Worm (Caenorhabditis elegans) whole organism, early embryonic: ENCODE results near the gene clec-79.

Source experiments
- ama-1 ChIP-seq: fragments of 150-350 bp; optimal IDR thresholded peaks from 2 replicates; lab custom pipeline; 2014
- ceh-13 ChIP-seq: fragments of 200-800 bp; sonication (Bioruptor generic); optimal IDR thresholded peaks from 2 replicates; lab custom pipeline; 2018; ENCODE audit warnings: mild to moderate bottlenecking, missing genetic modification characterization, missing compliant biosample characterization
- ceh-36 ChIP-seq: sonication (generic microtip); optimal IDR thresholded peaks from 2 replicates; lab custom pipeline; 2016; ENCODE audit warnings: missing genetic modification characterization, inconsistent platforms, missing compliant biosample characterization
- flt-1 ChIP-seq: fragments of 200-800 bp; sonication (Bioruptor generic); IDR thresholded peaks from 2 replicates; pipeline ENCODE4 v1.3.6; 2022; ENCODE audit warnings: missing genetic modification characterization, missing compliant biosample characterization
- sea-1 ChIP-seq: fragments of 200-800 bp; sonication (Bioruptor generic); conservative IDR thresholded peaks from 2 replicates; pipeline ENCODE4 v1.3.6; 2022; ENCODE audit warnings: missing genetic modification characterization, missing compliant biosample characterization
- tbx-11 ChIP-seq: fragments of 200-800 bp; sonication (Bioruptor generic); IDR thresholded peaks from 2 replicates; pipeline ENCODE4 v1.3.6; 2022; ENCODE audit warnings: missing genetic modification characterization, missing compliant biosample characterization

DNA sequence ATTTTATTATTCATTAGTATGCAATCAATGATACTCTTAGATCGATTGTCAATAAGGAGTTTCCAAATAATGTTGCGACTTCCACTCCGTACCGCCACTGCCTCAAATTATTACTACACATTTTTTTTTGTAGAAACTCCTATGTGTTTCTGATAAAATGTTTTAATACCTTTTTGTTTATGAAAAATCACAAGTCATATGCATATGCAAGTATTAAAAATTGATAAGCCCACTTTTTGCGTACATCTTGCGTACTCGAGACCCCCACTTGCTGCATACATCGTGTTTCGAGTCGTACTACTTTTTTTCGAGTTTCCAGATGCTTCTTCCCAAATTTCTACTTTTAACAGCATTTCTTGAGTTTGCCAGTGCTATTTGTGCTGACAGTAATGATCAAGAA, 8.1 kb upstream of the clec-79 start, which contains the start of gene clec-76:
- TF ChIP-seq ceh-13 (no peak), sea-1 (GFP tag; lab: Robert Waterston, UW) (no peak), ama-1 (lab: Kevin White, UChicago) (no peak), ceh-36 (tag; lab: Kevin White, UChicago) (no peak), flt-1 (GFP tag; lab: Robert Waterston, UW) (no peak), tbx-11 (no peak)
